Worm (Caenorhabditis elegans): ENCODE measurements around the gene Y46C8AL.11.

Y46C8AL.11 gene

DNA sequence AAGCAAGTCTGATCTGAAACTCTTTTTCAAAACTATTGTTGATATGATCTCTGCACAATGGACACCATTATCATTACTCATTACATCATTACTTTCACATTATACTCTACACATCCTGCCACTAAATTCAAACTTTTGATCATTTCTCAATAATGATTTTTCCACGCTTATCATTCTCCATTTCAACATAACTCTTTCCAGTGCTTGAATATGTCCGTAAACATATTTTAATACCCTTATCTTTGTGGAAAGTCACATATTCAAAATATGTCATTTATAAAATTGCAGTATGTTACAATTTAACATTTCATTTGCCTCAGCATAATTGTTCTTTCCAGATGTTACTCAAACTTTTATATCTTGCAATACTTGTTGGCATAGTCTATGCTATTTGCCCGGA, 17.3 kb downstream of the Y46C8AL.11 start, which contains the start of gene clec-75:
Gene clec-75, plus strand, starts transcription at position 339 of the 400 bp plus-strand sequence.
- TF ChIP-seq nhr-237 (tag; optimal IDR thresholded peaks at IDR 0.05) (no peak), nhr-84 (tag; optimal IDR thresholded peaks at IDR 0.05) (no peak), elt-2 (tag; optimal IDR thresholded peaks at IDR 0.05) (peak; percentile 70)

DNA sequence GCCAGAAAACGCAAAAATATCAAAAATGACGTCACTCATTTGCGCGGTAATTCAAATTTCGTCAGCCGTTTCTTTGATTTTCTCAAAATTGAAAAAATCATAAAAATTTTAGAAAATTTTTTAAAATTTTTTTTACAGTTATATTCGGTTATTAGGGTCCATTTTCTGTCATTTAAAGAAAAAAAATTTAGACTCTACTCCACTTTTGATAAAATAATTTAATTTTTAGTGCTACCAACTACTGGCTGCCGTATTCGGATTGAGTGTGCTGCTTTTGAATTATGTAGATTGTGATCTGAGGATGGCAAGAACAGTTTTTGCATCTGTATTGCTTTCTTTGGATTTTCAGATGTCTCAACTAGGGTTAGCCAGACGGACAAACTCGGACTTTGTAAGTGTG, 19.5 kb downstream of the Y46C8AL.11 start, which contains the start of gene Y46C8AM.1:
Gene Y46C8AM.1, plus strand, starts transcription at position 301 of the 400 bp plus-strand sequence.
- TF ChIP-seq aly-2 (tag; optimal IDR thresholded peaks at IDR 0.05) (no peak), ceh-63 (GFP tag; optimal IDR thresholded peaks at IDR 0.05) (no peak), nhr-90 (tag; optimal IDR thresholded peaks at IDR 0.05; ENCODE audit: poor library complexity) (no peak), pax-3 (tag; optimal IDR thresholded peaks at IDR 0.05) (no peak), ceh-82 (tag; optimal IDR thresholded peaks at IDR 0.05) (no peak), irx-1 (tag; optimal IDR thresholded peaks at IDR 0.05) (no peak), swsn-7 (tag; optimal IDR thresholded peaks at IDR 0.05) (no peak), egl-13 (tag; optimal IDR thresholded peaks at IDR 0.05) (no peak), tlp-1 (tag; optimal IDR thresholded peaks at IDR 0.05) (no peak), nhr-11 (tag; optimal IDR thresholded peaks at IDR 0.05) (no peak), mdl-1 (tag; optimal IDR thresholded peaks at IDR 0.05) (no peak), nhr-76 (tag; optimal IDR thresholded peaks at IDR 0.05) (no peak), nhr-28 (tag; optimal IDR thresholded peaks at IDR 0.05) (no peak), blmp-1 (tag; optimal IDR thresholded peaks at IDR 0.05) (no peak), fos-1 (tag; optimal IDR thresholded peaks at IDR 0.05) (no peak), pqm-1 (tag; optimal IDR thresholded peaks at IDR 0.05) (no peak), isw-1 (GFP tag; IDR thresholded peaks at IDR 0.05) (no peak)

DNA sequence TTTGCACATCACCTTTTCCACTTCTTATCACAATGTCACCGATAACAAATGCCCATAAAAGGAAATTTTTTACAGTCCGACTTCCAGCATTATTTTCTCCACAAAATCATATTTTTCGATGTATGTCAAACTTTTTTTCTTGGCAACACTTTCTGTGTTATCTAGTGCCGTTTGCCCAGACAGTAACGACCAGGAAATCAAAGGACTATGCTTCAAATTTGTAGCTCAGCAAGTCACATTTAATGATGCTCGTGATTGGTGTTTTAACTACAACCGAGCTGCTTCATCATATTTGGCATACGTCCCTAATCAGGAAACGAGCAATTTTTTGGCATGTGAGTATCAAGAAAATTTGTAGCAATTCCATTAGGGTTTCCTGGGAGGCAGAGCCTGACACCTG, 20.4 kb downstream of the Y46C8AL.11 start:
- TF ChIP-seq nhr-76 (tag; optimal IDR thresholded peaks at IDR 0.05) (no peak), egl-27 (tag; optimal IDR thresholded peaks at IDR 0.05) (no peak), sptf-1 (tag; optimal IDR thresholded peaks at IDR 0.05) (no peak), lsy-2 (tag; optimal IDR thresholded peaks at IDR 0.05) (no peak), hlh-17 (GFP tag; optimal IDR thresholded peaks at IDR 0.05; ENCODE audit: borderline replicate concordance) (no peak), tbx-2 (tag; optimal IDR thresholded peaks at IDR 0.05) (no peak), aha-1 (tag; optimal IDR thresholded peaks at IDR 0.05) (no peak), mep-1 (tag; optimal IDR thresholded peaks at IDR 0.05) (no peak), pag-3 (tag; optimal IDR thresholded peaks at IDR 0.05; ENCODE audit: borderline replicate concordance, insufficient read depth) (no peak), elt-2 (tag; optimal IDR thresholded peaks at IDR 0.05) (peak; percentile 79), ets-5 (GFP tag; IDR thresholded peaks at IDR 0.05) (no peak), efl-1 (optimal IDR thresholded peaks at IDR 0.05) (no peak), efl-1 (GFP tag; optimal IDR thresholded peaks at IDR 0.05 in 1 of 2) (peak in 1 of 2 experiments; percentile 71), lin-35 (GFP tag; optimal IDR thresholded peaks at IDR 0.05) (peak in 1 of 2 experiments; percentile 11)

DNA sequence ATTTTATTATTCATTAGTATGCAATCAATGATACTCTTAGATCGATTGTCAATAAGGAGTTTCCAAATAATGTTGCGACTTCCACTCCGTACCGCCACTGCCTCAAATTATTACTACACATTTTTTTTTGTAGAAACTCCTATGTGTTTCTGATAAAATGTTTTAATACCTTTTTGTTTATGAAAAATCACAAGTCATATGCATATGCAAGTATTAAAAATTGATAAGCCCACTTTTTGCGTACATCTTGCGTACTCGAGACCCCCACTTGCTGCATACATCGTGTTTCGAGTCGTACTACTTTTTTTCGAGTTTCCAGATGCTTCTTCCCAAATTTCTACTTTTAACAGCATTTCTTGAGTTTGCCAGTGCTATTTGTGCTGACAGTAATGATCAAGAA, 21.9 kb downstream of the Y46C8AL.11 start, which contains the start of gene clec-76:
Gene clec-76, plus strand, starts transcription at position 234 of the 400 bp plus-strand sequence.
- TF ChIP-seq lin-35 (GFP tag; optimal IDR thresholded peaks at IDR 0.05), result peak in 1 of 2 experiments; percentile 2
- TF ChIP-seq lin-15B (tag; optimal IDR thresholded peaks at IDR 0.05), result no peak
- no peak for TF ChIP-seq ceh-82 (tag; optimal IDR thresholded peaks at IDR 0.05)
- TF ChIP-seq ces-1 (GFP tag; optimal IDR thresholded peaks at IDR 0.05), result no peak
- TF ChIP-seq jun-1 (tag; optimal IDR thresholded peaks at IDR 0.05), result no peak
- TF ChIP-seq elt-2 (tag; optimal IDR thresholded peaks at IDR 0.05), result peak; percentile 82
- no peak for TF ChIP-seq mab-9 (GFP tag; IDR thresholded peaks at IDR 0.05)
- no peak for TF ChIP-seq tbx-2 (tag; optimal IDR thresholded peaks at IDR 0.05)
- no peak for TF ChIP-seq efl-3 (GFP tag; optimal IDR thresholded peaks at IDR 0.05)
